Worm (Caenorhabditis elegans) whole organism, mixed stage, embryonic: Measurements from ENCODE around the gene srx-88.

Source experiments
- M03D4.4 ChIP-seq: sonication (generic microtip); optimal IDR thresholded peaks from 2 replicates; lab custom pipeline; 2017; ENCODE audit warnings: mild to moderate bottlenecking, missing genetic modification characterization, missing compliant biosample characterization
- blmp-1 ChIP-seq: fragments of 150-350 bp; optimal IDR thresholded peaks from 2 replicates; lab custom pipeline; 2014; ENCODE audit warnings: missing biosample characterization, missing genetic modification characterization
- ceh-83 ChIP-seq: fragments of 200-800 bp; sonication (Bioruptor generic); optimal IDR thresholded peaks from 2 replicates; lab custom pipeline; 2018; ENCODE audit warnings: mild to moderate bottlenecking, missing genetic modification characterization, missing compliant biosample characterization
- ces-1 ChIP-seq: fragments of 150-350 bp; optimal IDR thresholded peaks from 2 replicates; lab custom pipeline; 2014; ENCODE audit warnings: missing biosample characterization, missing genetic modification reagents, missing genetic modification characterization
- flh-1 ChIP-seq: fragments of 200-800 bp; sonication (Bioruptor generic); optimal IDR thresholded peaks from 2 replicates; lab custom pipeline; 2018; ENCODE audit warnings: mild to moderate bottlenecking, missing genetic modification characterization, moderate library complexity, missing compliant biosample characterization
- ham-2 ChIP-seq: fragments of 200-800 bp; sonication (Bioruptor generic); optimal IDR thresholded peaks from 2 replicates; lab custom pipeline; 2018; ENCODE audit warnings: mild to moderate bottlenecking, missing genetic modification characterization, missing compliant biosample characterization
- lin-13 ChIP-seq: fragments of 150-350 bp; optimal IDR thresholded peaks from 2 replicates; lab custom pipeline; 2014; ENCODE audit warnings: missing biosample characterization, missing genetic modification characterization
- lsy-2 ChIP-seq: fragments of 150-350 bp; optimal IDR thresholded peaks from 2 replicates; lab custom pipeline; 2014; ENCODE audit warnings: missing biosample characterization, missing genetic modification characterization
- mab-5 ChIP-seq: fragments of 150-350 bp; optimal IDR thresholded peaks from 2 replicates; lab custom pipeline; 2014; ENCODE audit warnings: missing biosample characterization, missing genetic modification characterization
- nhr-12 ChIP-seq: fragments of 150-350 bp; optimal IDR thresholded peaks from 2 replicates; lab custom pipeline; 2014; ENCODE audit warnings: missing biosample characterization, missing genetic modification characterization
- nhr-237 ChIP-seq: fragments of 150-350 bp; optimal IDR thresholded peaks from 2 replicates; lab custom pipeline; 2014; ENCODE audit warnings: missing biosample characterization, missing genetic modification characterization
- nhr-28 ChIP-seq: fragments of 150-350 bp; optimal IDR thresholded peaks from 2 replicates; lab custom pipeline; 2014; ENCODE audit warnings: missing biosample characterization, missing genetic modification characterization
- unc-39 ChIP-seq: fragments of 150-350 bp; optimal IDR thresholded peaks from 2 replicates; lab custom pipeline; 2014; ENCODE audit warnings: missing biosample characterization, missing genetic modification characterization
- unc-62 ChIP-seq: fragments of 150-350 bp; optimal IDR thresholded peaks from 2 replicates; lab custom pipeline; 2014; ENCODE audit warnings: missing biosample characterization, missing genetic modification reagents, missing genetic modification characterization

DNA sequence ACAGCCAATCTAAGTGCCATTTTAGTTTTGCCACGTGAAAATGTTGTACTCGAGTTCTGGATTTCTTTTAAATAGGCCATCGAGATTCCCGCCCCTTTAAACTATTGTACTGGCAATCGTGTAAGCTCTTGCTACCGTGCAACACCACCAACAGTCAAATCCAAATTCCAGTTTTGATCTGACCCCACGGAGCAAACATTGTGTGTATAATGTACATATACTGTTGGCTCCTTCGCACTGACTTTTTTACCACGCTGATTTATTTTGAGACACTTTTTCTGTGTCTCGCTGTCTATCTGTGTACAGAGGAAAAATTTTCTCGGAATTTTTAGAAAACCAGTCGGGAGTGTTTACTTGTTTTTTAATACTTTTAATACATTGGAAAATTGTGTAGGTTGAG is 26.7 kb downstream of the srx-88 start, which contains the start of gene piit-1:
- TF ChIP-seq nhr-12 (tag; lab: Kevin White, UChicago) (no peak), lin-13 (tag; lab: Kevin White, UChicago) (no peak), nhr-237 (no peak), nhr-28 (tag; lab: Kevin White, UChicago) (no peak), M03D4.4 (tag; lab: Kevin White, UChicago) (no peak), ham-2 (GFP tag; lab: Kevin White, UChicago) (no peak), unc-62 (GFP tag; lab: Kevin White, UChicago) (no peak), blmp-1 (tag; lab: Kevin White, UChicago) (no peak), lsy-2 (tag; lab: Kevin White, UChicago) (no peak), ceh-83 (GFP tag; lab: Kevin White, UChicago) (no peak), ces-1 (GFP tag; lab: Kevin White, UChicago) (no peak), unc-39 (tag; lab: Kevin White, UChicago) (no peak), flh-1 (no peak), mab-5 (no peak)
